Fruit fly (Drosophila melanogaster): ENCODE measurements around the gene Tim23.

DNA sequence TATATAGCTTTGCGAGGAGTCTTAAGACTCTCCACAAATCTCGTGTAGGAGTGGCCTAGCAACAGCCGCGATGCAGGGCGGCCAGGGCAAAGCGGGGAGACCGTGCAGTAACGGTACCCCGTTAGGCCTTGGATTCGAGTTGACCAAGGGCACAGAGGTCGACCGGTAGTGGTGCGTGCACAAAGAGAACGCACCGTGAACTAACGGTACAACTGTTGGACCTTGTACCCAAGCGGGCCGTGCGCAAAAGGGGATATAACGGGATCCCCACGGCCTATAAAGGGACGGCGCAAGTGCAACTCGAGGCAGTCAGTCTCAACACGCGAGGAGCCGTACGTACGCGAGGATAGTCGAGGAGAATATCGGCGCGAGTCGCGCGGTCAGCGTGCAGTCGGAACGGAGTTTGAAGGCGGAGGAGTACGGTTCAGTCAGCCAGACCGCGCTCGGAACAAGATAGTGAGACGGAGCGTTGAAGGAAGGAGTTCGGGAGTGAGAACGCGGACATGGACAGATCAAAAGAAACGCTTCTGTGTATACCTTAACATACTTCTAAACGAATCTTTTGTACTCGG, 18.9 kb upstream of the Tim23 start:
- TF ChIP-seq Ets21C (GFP tag; optimal IDR thresholded peaks at IDR 0.05): no peak
- no peak for TF ChIP-seq svp (GFP tag)
- no peak for TF ChIP-seq Hr39 (GFP tag; optimal IDR thresholded peaks at IDR 0.05)
- TF ChIP-seq CG9139 (GFP tag; optimal IDR thresholded peaks at IDR 0.05): no peak
- no peak for TF ChIP-seq CG6854 (GFP tag; optimal IDR thresholded peaks at IDR 0.05)
- no peak for TF ChIP-seq Sox14 (GFP tag; optimal IDR thresholded peaks at IDR 0.05)
- no peak for TF ChIP-seq Gug (GFP tag; IDR thresholded peaks at IDR 0.05)
- no peak for TF ChIP-seq CG10631 (GFP tag; optimal IDR thresholded peaks at IDR 0.05)
- no peak for TF ChIP-seq CG16779 (tag; optimal IDR thresholded peaks at IDR 0.05)
- no peak for TF ChIP-seq Blimp-1 (GFP tag; optimal IDR thresholded peaks at IDR 0.05)
- no peak for TF ChIP-seq Met (GFP tag; optimal IDR thresholded peaks at IDR 0.05)
- TF ChIP-seq ss (GFP tag; optimal IDR thresholded peaks at IDR 0.05): no peak
- TF ChIP-seq Hr38 (GFP tag; optimal IDR thresholded peaks at IDR 0.05): no peak
- no peak for TF ChIP-seq eg (GFP tag; IDR thresholded peaks at IDR 0.05)
